Worm (Caenorhabditis elegans): Measurements from ENCODE around the gene M117.1.

Gene M117.1

ce11 chrIV:11857159-11857565, 43.1 kb downstream of the M117.1 start (continued):
- TF ChIP-seq nhr-12 (tag; optimal IDR thresholded peaks at IDR 0.05) (no peak), nhr-77 (tag; optimal IDR thresholded peaks at IDR 0.05) (peak; percentile 68), irx-1 (tag; optimal IDR thresholded peaks at IDR 0.05) (peak; percentile 15), egl-13 (tag; optimal IDR thresholded peaks at IDR 0.05) (peak; percentile 51), jun-1 (tag; optimal IDR thresholded peaks at IDR 0.05) (peak; percentile 76), unc-130 (tag; optimal IDR thresholded peaks at IDR 0.05) (peak; percentile 70), tbx-2 (tag; optimal IDR thresholded peaks at IDR 0.05) (peak; percentile 69), mef-2 (tag; optimal IDR thresholded peaks at IDR 0.05) (peak; percentile 50), lin-35 (GFP tag; optimal IDR thresholded peaks at IDR 0.05) (peak; percentile 48 to 68), mep-1 (tag; optimal IDR thresholded peaks at IDR 0.05) (peak; percentile 71), xbp-1 (tag; optimal IDR thresholded peaks at IDR 0.05) (peak; percentile 62)

DNA sequence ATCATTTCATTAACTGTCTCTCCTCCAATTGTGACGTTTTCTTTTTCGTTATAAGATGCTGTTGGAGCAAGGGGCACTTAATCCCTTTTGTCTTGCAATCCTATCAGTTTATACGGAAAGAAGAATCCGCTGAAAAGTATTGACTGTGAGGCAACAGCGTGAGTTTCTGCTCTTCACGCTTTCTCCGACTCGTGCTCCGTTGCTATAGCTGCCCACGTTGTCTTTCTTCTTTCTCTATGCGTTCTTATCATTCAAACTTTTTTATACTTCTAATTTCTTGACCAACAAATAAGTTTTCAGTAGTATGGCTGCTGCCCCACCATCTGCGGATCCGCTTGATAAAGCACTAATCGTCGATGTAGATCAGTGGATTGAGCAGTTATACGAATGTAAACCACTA, 44.1 kb downstream of the M117.1 start, which contains the start of gene let-92:
Gene let-92, plus strand, starts transcription at position 301 of the 400 bp plus-strand sequence.
- TF ChIP-seq ceh-63 (GFP tag; optimal IDR thresholded peaks at IDR 0.05) (no peak), rnt-1 (tag; optimal IDR thresholded peaks at IDR 0.05) (no peak), lin-39 (tag; optimal IDR thresholded peaks at IDR 0.05) (no peak), nhr-71 (tag; optimal IDR thresholded peaks at IDR 0.05) (no peak), egl-13 (tag; optimal IDR thresholded peaks at IDR 0.05) (no peak), ztf-11 (tag; optimal IDR thresholded peaks at IDR 0.05) (no peak), fos-1 (tag; optimal IDR thresholded peaks at IDR 0.05) (no peak)

DNA sequence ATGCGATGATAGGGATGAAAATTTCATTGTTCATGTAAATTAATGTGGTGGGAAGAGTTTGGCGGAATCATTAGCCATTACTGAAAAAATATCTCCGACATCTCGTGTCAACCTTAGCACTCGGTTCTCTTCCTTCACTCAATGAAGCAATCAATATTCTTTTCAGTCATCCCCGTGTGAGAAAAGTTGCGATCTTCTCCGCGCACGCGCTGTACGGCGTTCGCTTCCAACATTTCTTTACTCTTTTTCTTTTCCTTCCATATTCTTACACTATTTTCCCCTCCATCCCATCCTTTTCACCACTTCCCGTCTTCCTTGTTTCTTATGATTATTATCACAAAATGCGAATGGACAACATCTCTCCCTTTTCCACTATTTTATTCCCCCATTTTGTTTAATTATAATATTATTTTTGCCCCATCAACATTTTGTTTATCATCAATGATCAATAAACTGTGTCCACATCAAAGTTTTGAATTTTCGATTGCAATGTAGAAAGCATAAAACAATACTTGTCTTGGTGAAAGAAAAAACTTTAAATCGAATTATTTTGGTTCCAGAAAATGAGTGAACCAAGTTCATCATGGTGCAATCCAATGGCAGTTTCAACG, 46.1 kb downstream of the M117.1 start, which contains the start of gene mob-1:
Gene mob-1, plus strand, starts transcription at position 561 of the 611 bp plus-strand sequence.
- TF ChIP-seq nhr-85 (tag) (peak; percentile 9), efl-1 (optimal IDR thresholded peaks at IDR 0.05) (no peak), efl-1 (GFP tag; optimal IDR thresholded peaks at IDR 0.05 in 1 of 2) (peak in 1 of 2 experiments; percentile 70), nhr-90 (tag; optimal IDR thresholded peaks at IDR 0.05; ENCODE audit: poor library complexity) (peak; percentile 3), blmp-1 (tag; optimal IDR thresholded peaks at IDR 0.05) (peak; percentile 35), hlh-4 (tag; optimal IDR thresholded peaks at IDR 0.05) (no peak), lin-14 (GFP tag; optimal IDR thresholded peaks at IDR 0.05) (peak; percentile 20)

- TF ChIP-seq blmp-1 (tag; optimal IDR thresholded peaks at IDR 0.05) (peak; percentile 32), ztf-4 (tag; optimal IDR thresholded peaks at IDR 0.05) (no peak)
Observed at ce11 chrIV:11863428-11863827, 49.4 kb downstream of the M117.1 start.

- no peak for TF ChIP-seq unc-98 (GFP tag; IDR thresholded peaks at IDR 0.05)
- no peak for TF ChIP-seq ceh-8 (GFP tag; optimal IDR thresholded peaks at IDR 0.05)
- TF ChIP-seq fkh-4 (tag; optimal IDR thresholded peaks at IDR 0.05; ENCODE audit: borderline replicate concordance) = no peak
- no peak for TF ChIP-seq nhr-85 (tag)
- no peak for TF ChIP-seq blmp-1 (tag; optimal IDR thresholded peaks at IDR 0.05)
- TF ChIP-seq pqm-1 (tag; optimal IDR thresholded peaks at IDR 0.05) = no peak
- TF ChIP-seq isw-1 (GFP tag; IDR thresholded peaks at IDR 0.05) = no peak
- TF ChIP-seq ets-5 (GFP tag; IDR thresholded peaks at IDR 0.05) = no peak
- no peak for TF ChIP-seq aly-2 (tag; optimal IDR thresholded peaks at IDR 0.05)
- no peak for TF ChIP-seq nhr-90 (tag; optimal IDR thresholded peaks at IDR 0.05; ENCODE audit: poor library complexity)
- no peak for TF ChIP-seq mef-2 (tag; optimal IDR thresholded peaks at IDR 0.05)
- no peak for TF ChIP-seq nhr-237 (tag; optimal IDR thresholded peaks at IDR 0.05)
- no peak for TF ChIP-seq nhr-77 (tag; optimal IDR thresholded peaks at IDR 0.05)
- TF ChIP-seq alr-1 (tag; optimal IDR thresholded peaks at IDR 0.05; ENCODE audit: borderline replicate concordance) = no peak
- no peak for TF ChIP-seq lsy-2 (tag; optimal IDR thresholded peaks at IDR 0.05)
- TF ChIP-seq mep-1 (tag; optimal IDR thresholded peaks at IDR 0.05) = no peak
- no peak for TF ChIP-seq nhr-47 (tag; optimal IDR thresholded peaks at IDR 0.05)
- TF ChIP-seq unc-86 (tag; optimal IDR thresholded peaks at IDR 0.05) = no peak
- no peak for TF ChIP-seq unc-130 (tag; optimal IDR thresholded peaks at IDR 0.05)
Observed at ce11 chrIV:11864226-11864625, 50.2 kb downstream of the M117.1 start, which contains the start of gene trpa-1. Gene trpa-1, plus strand, starts transcription at chrIV:11864526.

Measured in whole organism, L1 larva.